Fruit fly (Drosophila melanogaster) Kc167 (cell line): Measurements from ENCODE around the gene bsk.

Experiments
- Myc ChIP-seq: fragments of >200 bp; optimal IDR thresholded peaks from 2 replicates; lab custom pipeline; 2017; ENCODE audit warnings: missing external identifiers
- Sin3A ChIP-seq: fragments of >200 bp; optimal IDR thresholded peaks from 2 replicates; lab custom pipeline; 2018; ENCODE audit warnings: missing external identifiers
- h ChIP-seq: fragments of >200 bp; optimal IDR thresholded peaks from 3 replicates; lab custom pipeline; 2018; ENCODE audit warnings: missing external identifiers
- insv ChIP-seq: fragments of >200 bp; optimal IDR thresholded peaks from 3 replicates; lab custom pipeline; 2018; ENCODE audit warnings: missing external identifiers
- psq ChIP-seq: fragments of >200 bp; optimal IDR thresholded peaks from 2 replicates; lab custom pipeline; 2017; ENCODE audit warnings: missing external identifiers
- ttk ChIP-seq: sonication (Bioruptor generic); optimal IDR thresholded peaks from 2 replicates; lab custom pipeline; 2017; ENCODE audit warnings: missing external identifiers

Gene bsk

dm6 chr2L:10276436-10276835, 26.1 kb upstream of the bsk start:
- no peak for TF ChIP-seq h (lab: Kevin White, UChicago)

DNA sequence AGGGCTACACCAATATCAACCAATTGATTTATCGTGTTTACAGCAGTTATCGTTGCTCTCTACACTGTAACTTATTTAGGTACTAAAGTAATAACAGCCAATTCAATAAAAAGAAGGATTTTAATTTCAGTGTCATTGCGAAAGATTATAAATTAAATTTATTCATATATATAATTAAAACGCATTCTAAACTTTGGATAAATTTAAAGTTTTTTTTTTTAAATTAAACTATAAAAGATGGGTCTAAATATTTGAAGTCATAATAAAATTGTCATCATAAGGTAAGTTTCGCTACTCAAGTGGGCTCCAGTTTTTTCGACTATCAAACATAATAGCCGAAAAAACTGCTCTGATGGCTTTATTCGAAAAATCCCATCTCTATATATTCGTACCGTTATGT, 21.9 kb upstream of the bsk start, which contains the start of gene trk:
trk (minus strand) TSS at position 101 of the 400 bp plus-strand sequence.
- no peak for TF ChIP-seq psq (lab: Kevin White, UChicago)
- no peak for TF ChIP-seq ttk (lab: Kevin White, UChicago)

- no peak for TF ChIP-seq Sin3A (lab: Kevin White, UChicago)
- TF ChIP-seq insv (lab: Kevin White, UChicago), result no peak
- no peak for TF ChIP-seq ttk (lab: Kevin White, UChicago)
- no peak for TF ChIP-seq h (lab: Kevin White, UChicago)
- TF ChIP-seq psq (lab: Kevin White, UChicago), result no peak
- no peak for TF ChIP-seq Myc (lab: Kevin White, UChicago)
Observed at dm6 chr2L:10269854-10270253, 19.6 kb upstream of the bsk start, which contains the start of gene Mulk. Mulk (plus strand) TSS chr2L:10270051.

DNA sequence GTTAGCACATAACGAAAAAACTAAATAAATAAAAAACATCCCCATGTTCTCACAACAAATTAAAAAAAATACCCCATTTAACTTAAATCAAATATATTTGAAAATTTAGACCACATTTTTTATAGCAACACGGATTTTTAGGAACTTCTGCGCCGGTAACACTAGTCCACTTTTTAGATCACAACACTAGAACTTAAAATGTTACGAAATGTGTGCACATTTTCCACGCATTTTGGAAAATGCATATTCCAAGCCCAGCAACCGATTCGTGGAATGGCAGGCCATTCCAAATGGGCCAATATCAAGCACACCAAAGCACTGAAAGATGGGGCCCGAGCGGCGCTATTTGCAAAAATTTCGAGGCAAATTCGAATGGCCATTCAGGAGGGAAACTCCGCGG, 18.4 kb upstream of the bsk start, which contains the start of gene CG4957:
CG4957 (plus strand) TSS at position 185 of the 400 bp plus-strand sequence.
- TF ChIP-seq ttk (lab: Kevin White, UChicago) (no peak), Sin3A (lab: Kevin White, UChicago) (no peak), h (lab: Kevin White, UChicago) (no peak), Myc (lab: Kevin White, UChicago) (no peak), psq (lab: Kevin White, UChicago) (no peak), insv (lab: Kevin White, UChicago) (no peak)

DNA sequence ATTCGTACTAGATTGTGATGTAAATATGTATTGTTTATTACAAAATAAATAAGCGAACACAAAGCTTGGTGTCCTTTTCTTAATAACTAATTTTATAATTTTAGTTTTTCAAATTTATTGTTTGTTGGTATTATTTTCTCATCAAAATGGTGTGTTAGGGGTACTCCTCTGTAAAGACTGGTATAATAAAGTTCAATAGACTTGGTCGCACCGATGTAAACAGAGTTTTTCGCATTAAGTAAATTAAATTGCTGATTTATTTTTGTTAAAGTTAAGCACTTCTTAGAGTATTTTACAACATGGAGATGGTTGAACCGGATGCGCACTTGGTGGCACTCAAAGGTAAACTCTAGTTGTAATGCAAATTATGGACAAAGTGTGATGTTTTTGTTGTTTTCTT, 16.2 kb upstream of the bsk start, which contains the start of gene CG4953:
CG4953 (plus strand) TSS at position 193 of the 400 bp plus-strand sequence.
- TF ChIP-seq h (lab: Kevin White, UChicago) (no peak), ttk (lab: Kevin White, UChicago) (no peak), Sin3A (lab: Kevin White, UChicago) (no peak), insv (lab: Kevin White, UChicago) (no peak), psq (lab: Kevin White, UChicago) (no peak), Myc (lab: Kevin White, UChicago) (no peak)

DNA sequence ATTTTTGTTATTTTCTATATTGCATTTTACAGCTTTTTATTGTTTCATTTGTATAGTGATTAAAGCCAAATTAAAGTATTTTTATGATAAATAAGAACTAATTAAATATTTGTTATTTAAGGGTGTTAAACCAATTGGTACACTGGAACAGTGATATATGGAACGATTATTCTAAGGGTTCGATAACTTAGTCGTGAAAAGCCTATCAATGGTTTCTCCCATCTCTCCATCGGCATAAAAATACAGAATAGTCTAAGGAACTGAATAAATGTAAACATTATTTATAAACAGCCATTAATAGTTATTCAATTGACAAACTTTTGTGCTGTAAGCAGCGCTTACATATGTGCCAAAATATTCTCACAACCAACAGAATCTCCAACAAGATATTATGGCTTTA, 14.8 kb upstream of the bsk start, which contains the start of gene Mob3:
Mob3 (plus strand) TSS at position 208 of the 400 bp plus-strand sequence.
- no peak for TF ChIP-seq h (lab: Kevin White, UChicago)
- TF ChIP-seq Sin3A (lab: Kevin White, UChicago), result no peak
- TF ChIP-seq Myc (lab: Kevin White, UChicago), result no peak
- no peak for TF ChIP-seq insv (lab: Kevin White, UChicago)
- no peak for TF ChIP-seq ttk (lab: Kevin White, UChicago)
- TF ChIP-seq psq (lab: Kevin White, UChicago), result no peak

DNA sequence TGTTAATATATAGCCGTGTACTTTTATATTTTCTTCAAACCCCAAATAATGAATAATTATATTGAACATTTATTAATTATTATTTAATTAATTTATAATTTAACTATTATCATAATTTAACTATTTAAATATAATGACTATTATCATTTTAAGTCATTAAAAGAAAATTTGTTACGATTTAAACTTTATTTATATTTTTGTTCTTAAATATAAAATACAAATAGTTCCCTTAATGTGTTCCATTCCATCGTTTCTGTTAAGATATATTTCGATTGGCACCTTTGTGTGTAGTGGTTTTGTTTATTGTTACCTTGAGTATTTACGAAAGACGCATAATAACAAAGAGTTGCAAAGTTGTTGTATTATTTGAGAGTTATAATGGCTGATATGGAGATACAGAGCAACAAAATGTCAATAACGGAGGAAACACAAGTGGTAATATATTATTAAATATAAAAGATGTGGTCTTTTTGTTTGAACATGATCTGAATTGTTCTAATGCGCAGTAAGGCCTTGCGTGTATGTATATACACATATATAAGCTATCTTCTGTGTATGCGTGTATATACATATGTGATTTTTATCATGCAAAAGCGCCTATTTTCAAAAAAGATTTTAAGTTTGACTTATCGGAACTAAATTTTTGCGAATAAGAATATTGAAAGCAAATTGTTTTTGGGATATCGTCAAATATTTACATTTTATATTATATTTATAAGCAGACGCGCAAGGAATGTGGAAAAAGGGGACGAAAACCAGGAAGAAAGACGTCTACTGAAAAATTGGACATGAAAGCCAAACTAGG, 13.7 kb upstream of the bsk start, which contains the start of gene REPTOR-BP:
REPTOR-BP (plus strand) TSS at position 296 of the 805 bp plus-strand sequence.
- TF ChIP-seq Sin3A (lab: Kevin White, UChicago), result no peak
- no peak for TF ChIP-seq h (lab: Kevin White, UChicago)
- TF ChIP-seq Myc (lab: Kevin White, UChicago), result no peak
- TF ChIP-seq insv (lab: Kevin White, UChicago), result no peak
- TF ChIP-seq psq (lab: Kevin White, UChicago), result no peak
- TF ChIP-seq ttk (lab: Kevin White, UChicago), result no peak

DNA sequence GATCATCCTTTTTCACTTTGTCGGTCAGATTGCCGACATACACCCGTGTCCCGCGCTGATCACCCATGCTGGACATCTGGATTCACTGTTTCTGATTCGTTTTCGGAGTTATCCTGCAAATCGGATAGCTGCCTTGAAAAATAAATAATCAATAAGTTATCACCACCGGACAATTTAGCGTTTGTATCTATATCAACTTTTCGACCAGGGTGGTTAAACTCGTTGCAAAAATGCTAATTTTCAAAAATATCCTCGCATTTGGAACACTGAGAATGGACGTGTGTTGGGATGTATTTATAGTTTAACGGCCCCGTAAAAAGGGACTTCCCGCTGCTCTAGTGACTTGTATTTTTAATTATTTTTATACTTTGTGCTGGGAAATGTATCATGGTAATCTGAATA, 13.0 kb upstream of the bsk start, which contains the start of gene Rsf1:
Rsf1 (minus strand) TSS at position 212 of the 402 bp plus-strand sequence.
- TF ChIP-seq psq (lab: Kevin White, UChicago), result no peak
- no peak for TF ChIP-seq Myc (lab: Kevin White, UChicago)
- no peak for TF ChIP-seq insv (lab: Kevin White, UChicago)
- TF ChIP-seq h (lab: Kevin White, UChicago), result no peak
- TF ChIP-seq Sin3A (lab: Kevin White, UChicago), result no peak
- TF ChIP-seq ttk (lab: Kevin White, UChicago), result no peak

DNA sequence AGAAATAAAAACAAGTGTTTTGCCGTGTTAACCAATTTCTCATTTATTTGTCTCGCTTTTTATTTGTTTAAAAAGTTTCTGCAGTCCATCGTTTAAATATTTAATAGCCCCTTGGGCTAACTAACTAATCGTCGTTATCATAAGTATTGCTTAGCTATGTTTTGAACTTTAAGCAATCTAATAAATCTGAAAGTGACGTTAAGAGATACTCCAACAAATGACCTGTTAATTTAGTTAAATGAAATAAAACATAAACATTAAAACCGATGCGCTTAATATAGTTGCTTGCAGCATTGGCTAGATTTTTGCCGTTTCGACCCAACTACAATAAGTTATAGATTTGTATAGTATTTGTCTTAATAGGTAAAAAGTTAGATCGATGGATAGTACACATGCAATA, 11.5 kb upstream of the bsk start:
- TF ChIP-seq h (lab: Kevin White, UChicago) (no peak), Sin3A (lab: Kevin White, UChicago) (no peak), insv (lab: Kevin White, UChicago) (no peak), psq (lab: Kevin White, UChicago) (no peak), ttk (lab: Kevin White, UChicago) (no peak), Myc (lab: Kevin White, UChicago) (no peak)

- TF ChIP-seq insv (lab: Kevin White, UChicago) (no peak), psq (lab: Kevin White, UChicago) (no peak)
Observed at dm6 chr2L:10260750-10261493, 10.6 kb upstream of the bsk start, which contains the start of gene Pten. Pten (minus strand) TSS chr2L:10261049.
